Fruit fly (Drosophila melanogaster) whole organism, embryonic: ENCODE data around the gene CG14965.
A peak's percentile ranks its signal among the peaks of the same experiment; 100 is the strongest.

Experiments used
- B-H2 ChIP-seq: fragments of 200-800 bp; sonication (Bioruptor generic); optimal IDR thresholded peaks from 2 replicates; lab custom pipeline; 2018; ENCODE audit warnings: missing biosample characterization, mild to moderate bottlenecking, missing genetic modification characterization
- BtbVII ChIP-seq: fragments of 200-800 bp; sonication (Bioruptor generic); optimal IDR thresholded peaks from 3 replicates; lab custom pipeline; 2017; ENCODE audit warnings: missing biosample characterization, mild to moderate bottlenecking, missing genetic modification characterization
- CG10543 ChIP-seq: fragments of 200-800 bp; sonication (Bioruptor generic); optimal IDR thresholded peaks from 3 replicates; lab custom pipeline; 2017; ENCODE audit warnings: missing biosample characterization, mild to moderate bottlenecking, missing genetic modification characterization, moderate library complexity
- CG11247 ChIP-seq: fragments of 200-800 bp; sonication (Bioruptor generic); IDR thresholded peaks from 2 replicates; pipeline ENCODE4 v1.3.6; 2022; ENCODE audit warnings: missing biosample characterization, missing genetic modification characterization
- CG12155 ChIP-seq: fragments of 200-800 bp; sonication (Bioruptor generic); optimal IDR thresholded peaks from 3 replicates; lab custom pipeline; 2016; ENCODE audit warnings: missing biosample characterization, missing genetic modification characterization
- CG12219 ChIP-seq: fragments of 200-800 bp; sonication (Bioruptor generic); optimal IDR thresholded peaks from 3 replicates; lab custom pipeline; 2018; ENCODE audit warnings: missing biosample characterization, mild to moderate bottlenecking, missing genetic modification characterization
- CG15479 ChIP-seq: fragments of 200-800 bp; sonication (Bioruptor generic); optimal IDR thresholded peaks from 3 replicates; lab custom pipeline; 2019; ENCODE audit warnings: missing biosample characterization, mild to moderate bottlenecking, missing genetic modification characterization, moderate library complexity
- CG17385 ChIP-seq: fragments of 200-800 bp; sonication (Bioruptor generic); optimal IDR thresholded peaks from 3 replicates; lab custom pipeline; 2018; ENCODE audit warnings: missing biosample characterization, mild to moderate bottlenecking, missing genetic modification characterization
- CG3065 ChIP-seq: fragments of 200-800 bp; sonication (Bioruptor generic); optimal IDR thresholded peaks from 2 replicates; lab custom pipeline; 2016; ENCODE audit warnings: missing biosample characterization, missing genetic modification characterization
- CG3163 ChIP-seq: fragments of 200-800 bp; sonication (Bioruptor generic); optimal IDR thresholded peaks from 3 replicates; lab custom pipeline; 2016; ENCODE audit warnings: missing biosample characterization, missing genetic modification characterization
- CG32532 ChIP-seq: fragments of 200-800 bp; sonication (Bioruptor generic); IDR thresholded peaks from 2 replicates; pipeline ENCODE4 v1.3.6; 2022; ENCODE audit warnings: missing biosample characterization, missing genetic modification characterization
- CG34224 ChIP-seq: fragments of 200-800 bp; sonication (Bioruptor generic); IDR thresholded peaks from 3 replicates; pipeline ENCODE4 v1.3.6; 2022; ENCODE audit warnings: missing biosample characterization, missing genetic modification characterization; ENCODE audit not compliant: partially characterized antibody
- CG34376 ChIP-seq: fragments of 200-800 bp; sonication (Bioruptor generic); optimal IDR thresholded peaks from 2 replicates; lab custom pipeline; 2018; ENCODE audit warnings: missing biosample characterization, mild to moderate bottlenecking, missing genetic modification characterization
- CG34422 ChIP-seq: fragments of 200-800 bp; sonication (Bioruptor generic); IDR thresholded peaks from 3 replicates; pipeline ENCODE4 v1.3.6; 2022; ENCODE audit warnings: missing biosample characterization, missing genetic modification characterization
- CG6254 ChIP-seq: fragments of 200-800 bp; sonication (Bioruptor generic); optimal IDR thresholded peaks from 3 replicates; lab custom pipeline; 2017; ENCODE audit warnings: mild to moderate bottlenecking, missing biosample characterization, missing genetic modification reagents, missing genetic modification characterization
- CG7987 ChIP-seq: fragments of 200-800 bp; sonication (Bioruptor generic); optimal IDR thresholded peaks from 2 replicates; lab custom pipeline; 2018; ENCODE audit warnings: missing biosample characterization, mild to moderate bottlenecking, missing genetic modification characterization, moderate library complexity
- CG8478 ChIP-seq: fragments of >200 bp; optimal IDR thresholded peaks from 2 replicates; lab custom pipeline; 2018
- Dbx ChIP-seq: fragments of 200-800 bp; sonication (Bioruptor generic); IDR thresholded peaks from 3 replicates; pipeline ENCODE4 v1.3.6; 2022; ENCODE audit warnings: missing biosample characterization, missing genetic modification characterization
- Doc3 ChIP-seq: fragments of 200-800 bp; sonication (Bioruptor generic); IDR thresholded peaks from 3 replicates; pipeline ENCODE4 v1.3.6; 2022; ENCODE audit warnings: missing biosample characterization, missing genetic modification characterization; ENCODE audit not compliant: partially characterized antibody
- Fer1 ChIP-seq: fragments of 200-800 bp; sonication (Bioruptor generic); optimal IDR thresholded peaks from 2 replicates; lab custom pipeline; 2017; ENCODE audit warnings: missing biosample characterization, mild to moderate bottlenecking, missing genetic modification characterization
- Fer2 ChIP-seq: fragments of 200-800 bp; sonication (Bioruptor generic); optimal IDR thresholded peaks from 2 replicates; lab custom pipeline; 2018; ENCODE audit warnings: missing biosample characterization, mild to moderate bottlenecking, missing genetic modification characterization, moderate library complexity
- Hand ChIP-seq: fragments of 200-800 bp; sonication (Bioruptor generic); optimal IDR thresholded peaks from 2 replicates; lab custom pipeline; 2017; ENCODE audit warnings: mild to moderate bottlenecking, missing biosample characterization, missing genetic modification reagents, missing genetic modification characterization
- HmgD ChIP-seq: fragments of 200-800 bp; sonication (Bioruptor generic); optimal IDR thresholded peaks from 3 replicates; lab custom pipeline; 2016; ENCODE audit warnings: missing biosample characterization, missing genetic modification characterization
- MESR4 ChIP-seq: fragments of 200-800 bp; sonication (Bioruptor generic); optimal IDR thresholded peaks from 2 replicates; lab custom pipeline; 2018; ENCODE audit warnings: missing biosample characterization, mild to moderate bottlenecking, missing genetic modification characterization, moderate library complexity
- NfI ChIP-seq: fragments of 200-800 bp; sonication (Bioruptor generic); optimal IDR thresholded peaks from 3 replicates; lab custom pipeline; 2018; ENCODE audit warnings: missing biosample characterization, mild to moderate bottlenecking, missing genetic modification characterization, moderate library complexity
- Tbp ChIP-seq: fragments of >200 bp; optimal IDR thresholded peaks from 2 replicates; lab custom pipeline; 2018; ENCODE audit warnings: missing biosample characterization, missing genetic modification characterization
- Usf ChIP-seq: fragments of 200-800 bp; sonication (Bioruptor generic); optimal IDR thresholded peaks from 2 replicates; lab custom pipeline; 2017; ENCODE audit warnings: missing genotype, missing biosample characterization, missing genetic modification characterization
- YL-1 ChIP-seq: fragments of 200-800 bp; sonication (Bioruptor generic); optimal IDR thresholded peaks from 3 replicates; lab custom pipeline; 2017; ENCODE audit warnings: missing biosample characterization, mild to moderate bottlenecking, missing genetic modification characterization
- cg ChIP-seq: fragments of 200-800 bp; sonication (Bioruptor generic); optimal IDR thresholded peaks from 3 replicates; lab custom pipeline; 2019; ENCODE audit warnings: missing biosample characterization, mild to moderate bottlenecking, missing genetic modification characterization, moderate library complexity
- chn ChIP-seq: fragments of 200-800 bp; sonication (Bioruptor generic); optimal IDR thresholded peaks from 2 replicates; lab custom pipeline; 2016; ENCODE audit warnings: missing biosample characterization, missing genetic modification characterization
- crol ChIP-seq: fragments of 200-800 bp; sonication (Bioruptor generic); IDR thresholded peaks from 2 replicates; pipeline ENCODE4 v1.3.6; 2022; ENCODE audit warnings: missing biosample characterization, missing genetic modification characterization
- disco-r ChIP-seq: fragments of 200-800 bp; sonication (Bioruptor generic); optimal IDR thresholded peaks from 2 replicates; lab custom pipeline; 2016; ENCODE audit warnings: missing biosample characterization, missing genetic modification characterization
- dm ChIP-seq: fragments of 200-800 bp; sonication (Bioruptor generic); optimal IDR thresholded peaks from 3 replicates; lab custom pipeline; 2016; ENCODE audit warnings: missing biosample characterization, missing genetic modification characterization
- eyg ChIP-seq: fragments of 200-800 bp; sonication (Bioruptor generic); optimal IDR thresholded peaks from 3 replicates; lab custom pipeline; 2016; ENCODE audit warnings: missing biosample characterization, missing genetic modification characterization
- ftz-f1 ChIP-seq: fragments of 200-800 bp; sonication (Bioruptor generic); optimal IDR thresholded peaks from 2 replicates; lab custom pipeline; 2016; ENCODE audit warnings: missing biosample characterization, missing genetic modification characterization
- kah ChIP-seq: fragments of 200-800 bp; sonication (Bioruptor generic); optimal IDR thresholded peaks from 2 replicates; lab custom pipeline; 2018; ENCODE audit warnings: missing biosample characterization, mild to moderate bottlenecking, missing genetic modification characterization
- nerfin-1 ChIP-seq: fragments of 200-800 bp; sonication (Bioruptor generic); optimal IDR thresholded peaks from 3 replicates; lab custom pipeline; 2019; ENCODE audit warnings: missing biosample characterization, mild to moderate bottlenecking, missing genetic modification characterization, moderate library complexity
- nmo ChIP-seq: fragments of 200-800 bp; sonication (Bioruptor generic); optimal IDR thresholded peaks from 2 replicates; lab custom pipeline; 2018; ENCODE audit warnings: missing biosample characterization, mild to moderate bottlenecking, missing genetic modification characterization, moderate library complexity
- nom ChIP-seq: fragments of 200-800 bp; sonication (Bioruptor generic); optimal IDR thresholded peaks from 2 replicates; lab custom pipeline; 2017; ENCODE audit warnings: missing biosample characterization, missing genetic modification characterization, mild to moderate bottlenecking, moderate library complexity, missing genetic modification reagents
- onecut ChIP-seq: fragments of 200-800 bp; sonication (Bioruptor generic); IDR thresholded peaks from 2 replicates; pipeline ENCODE4 v1.3.6; 2022; ENCODE audit warnings: missing biosample characterization, missing genetic modification characterization
- pros ChIP-seq: fragments of 200-800 bp; sonication (Bioruptor generic); optimal IDR thresholded peaks from 3 replicates; lab custom pipeline; 2019; ENCODE audit warnings: missing biosample characterization, mild to moderate bottlenecking, missing genetic modification characterization, moderate library complexity
- pzg ChIP-seq: fragments of 200-800 bp; sonication (Bioruptor generic); optimal IDR thresholded peaks from 3 replicates; lab custom pipeline; 2018; ENCODE audit warnings: missing biosample characterization, mild to moderate bottlenecking, missing genetic modification characterization, moderate library complexity
- sob ChIP-seq: fragments of 200-800 bp; sonication (Bioruptor generic); IDR thresholded peaks from 2 replicates; pipeline ENCODE4 v1.3.6; 2022; ENCODE audit warnings: missing biosample characterization, missing genetic modification characterization
- tll ChIP-seq, 2 experiments: fragments of 200-800 bp in 1 of 2; fragments of >200 bp in 1 of 2; sonication (Bioruptor generic) in 1 of 2; optimal IDR thresholded peaks; 2 replicates each; lab custom pipeline; 2017 to 2019; ENCODE audit warnings: missing biosample characterization in 2 of 2, missing genetic modification characterization in 2 of 2, mild to moderate bottlenecking in 1 of 2, moderate library complexity in 1 of 2
- ttk ChIP-seq: fragments of 200-800 bp; sonication (Bioruptor generic); IDR thresholded peaks from 2 replicates; pipeline ENCODE4 v2.1.2; 2022; ENCODE audit warnings: missing biosample characterization, missing genetic modification characterization
- tup ChIP-seq: fragments of 200-800 bp; sonication (Bioruptor generic); optimal IDR thresholded peaks from 2 replicates; lab custom pipeline; 2016; ENCODE audit warnings: missing biosample characterization, mild to moderate bottlenecking, missing genetic modification characterization, moderate library complexity
- unc-4 ChIP-seq: fragments of 200-800 bp; sonication (Bioruptor generic); IDR thresholded peaks from 2 replicates; pipeline ENCODE4 v1.3.6; 2022; ENCODE audit warnings: missing biosample characterization, missing genetic modification characterization; ENCODE audit not compliant: partially characterized antibody
- wdn ChIP-seq: fragments of 200-800 bp; sonication (Bioruptor generic); IDR thresholded peaks from 2 replicates; pipeline ENCODE4 v1.3.6; 2022; ENCODE audit warnings: missing biosample characterization, missing genetic modification characterization

The CG14965 gene

DNA sequence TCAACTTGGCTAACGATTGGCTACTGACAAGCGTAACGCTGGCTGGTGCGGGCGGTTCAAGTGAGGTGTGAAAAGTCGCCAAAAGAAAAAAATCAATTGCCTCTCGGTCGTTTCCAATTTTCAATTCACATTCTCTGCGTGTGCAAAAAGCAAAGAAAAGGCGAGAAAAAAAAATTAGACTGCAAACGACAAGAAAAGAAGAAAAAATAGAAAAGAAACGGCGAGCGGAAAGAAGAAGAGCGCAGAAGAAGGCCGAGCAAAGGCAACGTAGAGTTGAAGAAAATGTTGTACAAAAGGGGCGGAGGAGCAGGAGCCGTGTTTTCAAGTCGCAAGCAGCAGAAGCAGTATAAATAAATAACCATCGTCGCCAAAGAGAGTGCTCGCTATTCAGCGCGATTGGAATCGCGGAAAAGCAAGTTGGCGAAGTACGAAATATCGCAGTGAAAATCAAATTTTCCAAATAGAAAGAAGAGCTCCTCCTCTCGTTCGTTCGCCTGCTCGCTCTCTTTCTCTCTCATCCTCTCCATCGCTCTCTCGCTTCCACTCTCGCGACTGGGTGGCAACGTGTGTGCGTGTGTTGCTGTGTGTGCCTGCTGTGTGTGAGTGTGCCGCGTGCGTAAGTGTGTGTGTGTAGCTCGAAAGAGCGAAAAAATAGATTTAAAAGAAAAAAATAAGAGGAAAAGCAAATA is 33.6 kb upstream of the CG14965 start:
- TF ChIP-seq eyg (no peak), nerfin-1 (tag; lab: Kevin White, UChicago) (peak; percentile 41), Fer2 (tag; lab: Kevin White, UChicago) (no peak), pzg (GFP tag; lab: Kevin White, UChicago) (peak; percentile 7), CG10543 (GFP tag; lab: Kevin White, UChicago) (peak; percentile 23), MESR4 (peak; percentile 23), kah (GFP tag; lab: Kevin White, UChicago) (no peak), CG6254 (peak; percentile 20), tll (GFP tag; optimal IDR thresholded peaks at IDR 0.05; lab: Kevin White, UChicago) (no peak), CG12155 (GFP tag; lab: Kevin White, UChicago) (peak; percentile 19), nmo (GFP tag; lab: Kevin White, UChicago) (no peak), CG11247 (GFP tag; lab: Robert Waterston, UW) (no peak), BtbVII (GFP tag; lab: Kevin White, UChicago) (peak; percentile 51), dm (peak; percentile 3), ftz-f1 (GFP tag; lab: Kevin White, UChicago) (peak; percentile 34), Tbp (GFP tag; lab: Kevin White, UChicago) (no peak), CG3065 (GFP tag; lab: Kevin White, UChicago) (no peak), CG3163 (GFP tag; lab: Kevin White, UChicago) (peak; percentile 66), disco-r (GFP tag; lab: Kevin White, UChicago) (peak; percentile 17), B-H2 (peak; percentile 14), CG34224 (no peak; the same call in 1 of the 3 replicates), Fer1 (peak; percentile 26), CG15479 (peak; percentile 58), onecut (peak; percentile 6; the same call in 1 of the 2 replicates), CG7987 (GFP tag; lab: Kevin White, UChicago) (peak; percentile 54), CG17385 (GFP tag; lab: Kevin White, UChicago) (peak; percentile 90), nom (GFP tag; lab: Kevin White, UChicago) (peak; percentile 68), HmgD (GFP tag; lab: Kevin White, UChicago) (peak; percentile 16), CG34422 (peak; percentile 28; the same call in 1 of the 3 replicates), crol (GFP tag; lab: Robert Waterston, UW) (no peak), Hand (GFP tag; lab: Kevin White, UChicago) (peak; percentile 54), CG32532 (GFP tag; lab: Robert Waterston, UW) (peak; percentile 55; the same call in 1 of the 2 replicates), CG8478 (peak; percentile 90), cg (peak; percentile 100), pros (GFP tag; lab: Kevin White, UChicago) (peak; percentile 58), sob (GFP tag; lab: Robert Waterston, UW) (peak; percentile 20; the same call in 1 of the 2 replicates), CG34376 (GFP tag; lab: Kevin White, UChicago) (peak; percentile 60), tup (GFP tag; lab: Kevin White, UChicago) (no peak), unc-4 (0 out of 2 replicates have a peak, but pooled peaks have one; percentile 21), CG12219 (GFP tag; lab: Kevin White, UChicago) (peak; percentile 57), YL-1 (GFP tag; lab: Kevin White, UChicago) (peak; percentile 8), Usf (GFP tag; lab: Kevin White, UChicago) (no peak), NfI (peak; percentile 6), ttk (GFP tag; lab: Robert Waterston, UW) (no peak), wdn (GFP tag; lab: Robert Waterston, UW) (no peak), Doc3 (0 out of 3 replicates have a peak, but pooled peaks have one; percentile 5), Dbx (GFP tag; lab: Robert Waterston, UW) (0 out of 3 replicates have a peak, but pooled peaks have one; percentile 13), chn (peak; percentile 26)
